Worm (Caenorhabditis elegans) whole organism, L3 larva: Measurements from ENCODE around the gene grd-3.

Source experiments
- R02D3.7 ChIP-seq: fragments of 150-350 bp; optimal IDR thresholded peaks from 2 replicates; lab custom pipeline; 2014; ENCODE audit warnings: missing biosample characterization, missing genetic modification characterization
- ZK546.5 ChIP-seq: sonication (generic microtip); optimal IDR thresholded peaks from 2 replicates; lab custom pipeline; 2017; ENCODE audit warnings: missing biosample characterization, missing genetic modification characterization
- aly-2 ChIP-seq: fragments of 150-350 bp; optimal IDR thresholded peaks from 2 replicates; lab custom pipeline; 2014; ENCODE audit warnings: missing biosample characterization, missing genetic modification characterization
- ama-1 ChIP-seq: fragments of 150-350 bp; optimal IDR thresholded peaks from 2 replicates; lab custom pipeline; 2018
- ceh-16 ChIP-seq: sonication (generic microtip); optimal IDR thresholded peaks from 2 replicates; lab custom pipeline; 2017; ENCODE audit warnings: missing biosample characterization, missing genetic modification characterization
- ceh-28 ChIP-seq: fragments of 150-350 bp; optimal IDR thresholded peaks from 2 replicates; lab custom pipeline; 2014; ENCODE audit warnings: missing biosample characterization, missing genetic modification reagents, missing genetic modification characterization
- ceh-82 ChIP-seq: fragments of 150-350 bp; optimal IDR thresholded peaks from 2 replicates; lab custom pipeline; 2014; ENCODE audit warnings: missing biosample characterization, missing genetic modification characterization
- ceh-9 ChIP-seq: sonication (generic microtip); optimal IDR thresholded peaks from 2 replicates; lab custom pipeline; 2018; ENCODE audit warnings: missing biosample characterization, missing genetic modification characterization
- daf-12 ChIP-seq: fragments of 150-350 bp; optimal IDR thresholded peaks from 2 replicates; lab custom pipeline; 2014; ENCODE audit warnings: missing biosample characterization, missing genetic modification reagents, missing genetic modification characterization
- egl-27 ChIP-seq: sonication (generic microtip); optimal IDR thresholded peaks from 4 replicates; lab custom pipeline; 2017; ENCODE audit warnings: missing biosample characterization, missing genetic modification reagents, missing genetic modification characterization
- egl-5 ChIP-seq: fragments of 150-350 bp; optimal IDR thresholded peaks from 2 replicates; lab custom pipeline; 2017; ENCODE audit warnings: missing biosample characterization, missing genetic modification reagents, missing genetic modification characterization, inconsistent platforms
- elt-2 ChIP-seq: sonication (generic microtip); optimal IDR thresholded peaks from 2 replicates; lab custom pipeline; 2016; ENCODE audit warnings: missing genetic modification reagents, mild to moderate bottlenecking, missing genetic modification characterization, missing compliant biosample characterization
- elt-3 ChIP-seq, 3 experiments: fragments of 150-350 bp in 1 of 3; sonication (generic microtip) in 2 of 3; optimal IDR thresholded peaks; 2 replicates in 2 of 3; 4 replicates in 1 of 3; lab custom pipeline; 2014 to 2017; ENCODE audit warnings: missing biosample characterization in 3 of 3, missing genetic modification characterization in 3 of 3
- fkh-2 ChIP-seq: fragments of 150-350 bp; optimal IDR thresholded peaks from 2 replicates; lab custom pipeline; 2014; ENCODE audit warnings: missing biosample characterization, missing genetic modification reagents, missing genetic modification characterization
- fos-1 ChIP-seq: fragments of 150-350 bp; optimal IDR thresholded peaks from 2 replicates; lab custom pipeline; 2014; ENCODE audit warnings: missing biosample characterization, missing genetic modification characterization
- jun-1 ChIP-seq: fragments of 150-350 bp; optimal IDR thresholded peaks from 2 replicates; lab custom pipeline; 2014; ENCODE audit warnings: missing biosample characterization, missing genetic modification reagents, missing genetic modification characterization
- lin-15B ChIP-seq: fragments of 150-350 bp; optimal IDR thresholded peaks from 2 replicates; lab custom pipeline; 2014; ENCODE audit warnings: missing biosample characterization, missing genetic modification characterization
- lin-39 ChIP-seq: fragments of 150-350 bp; optimal IDR thresholded peaks from 2 replicates; lab custom pipeline; 2018; ENCODE audit warnings: missing biosample characterization, missing genetic modification reagents, missing genetic modification characterization
- lsy-12 ChIP-seq: sonication (generic microtip); optimal IDR thresholded peaks from 2 replicates; lab custom pipeline; 2016; ENCODE audit warnings: mild to moderate bottlenecking, missing genetic modification characterization, missing compliant biosample characterization
- mml-1 ChIP-seq: fragments of 150-350 bp; sonication (generic microtip); optimal IDR thresholded peaks from 3 replicates; lab custom pipeline; 2014; ENCODE audit warnings: missing biosample characterization, missing genetic modification characterization
- nfya-1 ChIP-seq: sonication (generic microtip); optimal IDR thresholded peaks from 2 replicates; lab custom pipeline; 2017; ENCODE audit warnings: missing genetic modification characterization, mild to moderate bottlenecking, missing compliant biosample characterization, antibody characterized with exemption, moderate library complexity; ENCODE audit not compliant: insufficient read depth
- nhr-11 ChIP-seq: fragments of 150-350 bp; optimal IDR thresholded peaks from 2 replicates; lab custom pipeline; 2014; ENCODE audit warnings: missing biosample characterization, missing genetic modification characterization
- nhr-12 ChIP-seq: fragments of 150-350 bp; optimal IDR thresholded peaks from 2 replicates; lab custom pipeline; 2014; ENCODE audit warnings: missing biosample characterization, missing genetic modification characterization
- nhr-23 ChIP-seq: fragments of 150-350 bp; optimal IDR thresholded peaks from 2 replicates; lab custom pipeline; 2014; ENCODE audit warnings: missing biosample characterization, missing genetic modification reagents, missing genetic modification characterization
- nhr-237 ChIP-seq: fragments of 150-350 bp; optimal IDR thresholded peaks from 2 replicates; lab custom pipeline; 2014; ENCODE audit warnings: missing biosample characterization, missing genetic modification characterization
- nhr-76 ChIP-seq: fragments of 150-350 bp; sonication (generic microtip); optimal IDR thresholded peaks from 5 replicates; lab custom pipeline; 2014; ENCODE audit warnings: missing biosample characterization, missing genetic modification characterization
- pha-4 ChIP-seq: fragments of 150-350 bp; optimal IDR thresholded peaks from 2 replicates; lab custom pipeline; 2014; ENCODE audit warnings: missing biosample characterization, missing genetic modification reagents, missing genetic modification characterization
- pqm-1 ChIP-seq: fragments of 150-350 bp; optimal IDR thresholded peaks from 2 replicates; lab custom pipeline; 2017; ENCODE audit warnings: missing biosample characterization, missing genetic modification characterization, inconsistent platforms
- sea-2 ChIP-seq: fragments of 150-350 bp; sonication (generic microtip); optimal IDR thresholded peaks from 4 replicates; lab custom pipeline; 2014; ENCODE audit warnings: missing biosample characterization, missing genetic modification reagents, missing genetic modification characterization
- snpc-4 ChIP-seq: fragments of 150-350 bp; optimal IDR thresholded peaks from 2 replicates; lab custom pipeline; 2014; ENCODE audit warnings: missing biosample characterization, missing genetic modification characterization
- tbx-2 ChIP-seq: sonication (generic microtip); optimal IDR thresholded peaks from 2 replicates; lab custom pipeline; 2016; ENCODE audit warnings: mild to moderate bottlenecking, missing genetic modification characterization, missing compliant biosample characterization
- unc-62 ChIP-seq: fragments of 150-350 bp; sonication (generic microtip); optimal IDR thresholded peaks from 4 replicates; lab custom pipeline; 2014; ENCODE audit warnings: missing biosample characterization, missing genetic modification reagents, missing genetic modification characterization
- zag-1 ChIP-seq: fragments of 150-350 bp; optimal IDR thresholded peaks from 2 replicates; lab custom pipeline; 2014; ENCODE audit warnings: missing biosample characterization, missing genetic modification characterization
- ztf-4 ChIP-seq: fragments of 150-350 bp; optimal IDR thresholded peaks from 2 replicates; lab custom pipeline; 2014; ENCODE audit warnings: missing biosample characterization, missing genetic modification characterization

The grd-3 gene

DNA sequence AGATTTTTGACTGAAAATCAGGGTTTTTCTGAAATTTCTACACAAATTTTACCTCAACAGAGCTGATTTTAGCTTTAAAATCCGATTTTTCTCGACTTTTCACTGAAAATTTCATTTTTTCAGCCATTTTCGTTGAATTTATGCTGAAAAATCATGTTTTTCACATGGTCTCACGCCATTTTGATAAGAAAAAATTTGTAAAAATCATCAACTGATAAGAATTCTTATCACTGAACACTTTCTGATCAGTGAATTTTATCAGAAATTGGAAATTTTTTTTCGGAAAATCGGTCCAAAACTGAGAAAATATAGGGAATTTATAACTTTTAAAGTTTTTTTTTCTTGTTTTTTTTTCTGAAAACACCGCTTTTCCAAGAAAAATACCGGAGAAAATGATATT is 38.5 kb upstream of the grd-3 start:
- TF ChIP-seq fos-1 (tag; lab: Kevin White, UChicago), result no peak
- no peak for TF ChIP-seq aly-2 (tag; lab: Kevin White, UChicago)
- no peak for TF ChIP-seq egl-5 (tag; lab: Kevin White, UChicago)
- no peak for TF ChIP-seq nhr-12 (tag; lab: Kevin White, UChicago)
- no peak for TF ChIP-seq daf-12 (tag; lab: Kevin White, UChicago)
- no peak for TF ChIP-seq ceh-16 (tag; lab: Kevin White, UChicago)
- TF ChIP-seq nhr-237, result no peak
- TF ChIP-seq elt-3 (tag; optimal IDR thresholded peaks at IDR 0.05; lab: Kevin White, UChicago), result no peak
- peak; percentile 90 for TF ChIP-seq pqm-1
- TF ChIP-seq elt-2 (tag; lab: Kevin White, UChicago), result peak; percentile 83
- peak; percentile 27 for TF ChIP-seq pha-4
- no peak for TF ChIP-seq nhr-76 (tag; lab: Kevin White, UChicago)

DNA sequence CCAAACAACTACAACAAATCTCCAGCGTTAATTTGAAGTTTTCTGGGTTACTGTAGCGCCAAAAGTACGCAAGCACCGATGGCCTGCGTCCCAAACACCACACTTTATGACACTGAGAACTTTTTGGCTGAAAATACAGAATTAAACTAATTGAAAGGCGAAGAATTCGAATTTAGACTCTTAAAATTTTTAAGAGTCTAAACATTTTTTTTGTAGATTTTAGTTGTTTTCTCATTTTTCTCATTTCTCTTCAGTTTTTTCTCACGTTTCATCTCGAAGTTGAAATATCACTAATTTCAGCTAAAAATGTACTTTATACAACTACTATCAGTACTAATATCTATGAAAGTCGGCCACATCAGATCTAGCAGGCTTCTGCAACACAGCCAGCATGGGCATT is 24.1 kb upstream of the grd-3 start, which contains the start of gene lgc-9:
lgc-9 (plus strand) TSS at position 301 of the 400 bp plus-strand sequence.
- TF ChIP-seq unc-62, result no peak
- no peak for TF ChIP-seq elt-3 (tag; optimal IDR thresholded peaks at IDR 0.05; lab: Kevin White, UChicago)
- TF ChIP-seq jun-1 (tag; lab: Kevin White, UChicago), result no peak
- TF ChIP-seq ceh-82 (tag; lab: Kevin White, UChicago), result no peak
- TF ChIP-seq nhr-11 (tag; lab: Kevin White, UChicago), result no peak
- no peak for TF ChIP-seq ama-1 (lab: Kevin White, UChicago)
- no peak for TF ChIP-seq lin-39 (tag; lab: Kevin White, UChicago)
- no peak for TF ChIP-seq egl-27 (tag; lab: Kevin White, UChicago)
- no peak for TF ChIP-seq lsy-12 (tag; lab: Kevin White, UChicago)
- TF ChIP-seq nfya-1 (tag; lab: Kevin White, UChicago), result no peak
- no peak for TF ChIP-seq nhr-23 (tag; lab: Kevin White, UChicago)
- TF ChIP-seq pqm-1, result no peak
- TF ChIP-seq tbx-2 (tag; lab: Kevin White, UChicago), result no peak
- no peak for TF ChIP-seq ceh-9 (tag; lab: Kevin White, UChicago)
- no peak for TF ChIP-seq lin-15B (tag; lab: Kevin White, UChicago)
- no peak for TF ChIP-seq sea-2

DNA sequence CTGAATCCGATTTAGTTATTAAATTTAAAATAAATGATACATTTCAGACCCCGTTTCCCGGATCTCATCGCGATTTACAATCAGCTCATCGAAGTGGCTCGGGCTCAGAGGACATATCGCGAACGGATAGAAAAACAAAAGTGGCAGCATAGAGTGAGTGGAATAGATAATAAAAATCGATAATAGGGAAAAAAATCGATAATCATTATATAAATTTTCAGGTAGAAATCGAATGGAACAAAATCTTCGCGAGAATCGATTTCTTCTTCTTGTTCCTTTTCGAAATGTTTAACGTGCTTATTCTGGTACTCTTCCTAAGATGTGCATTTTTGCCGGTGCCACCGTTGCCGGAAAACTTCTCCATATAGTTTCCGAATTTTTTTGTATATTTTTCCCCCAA is 20.7 kb upstream of the grd-3 start:
- TF ChIP-seq ceh-28 (tag; lab: Kevin White, UChicago) (peak; percentile 39), elt-2 (tag; lab: Kevin White, UChicago) (no peak)

DNA sequence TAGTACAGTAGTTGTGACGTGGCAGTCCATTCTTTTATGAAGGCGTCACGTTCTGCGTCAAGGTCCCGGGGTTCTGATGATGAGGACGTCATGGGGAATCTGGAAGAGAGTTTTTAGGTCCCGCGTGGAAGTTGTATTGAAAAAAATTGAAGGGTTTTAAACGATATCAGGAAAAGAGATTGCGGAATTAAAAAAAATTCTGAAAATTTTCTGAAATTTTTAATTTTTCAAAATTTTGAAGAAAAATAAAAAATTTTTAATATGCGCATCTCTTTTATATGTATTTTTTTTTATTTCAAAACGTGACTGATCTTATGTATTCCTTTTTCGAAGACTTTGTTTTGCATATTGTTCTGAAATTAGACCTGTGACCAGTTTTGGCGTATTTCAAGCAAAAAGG is 16.9 kb upstream of the grd-3 start, which contains the start of gene C04C3.6:
C04C3.6 (minus strand) TSS at position 101 of the 400 bp plus-strand sequence.
- TF ChIP-seq elt-2 (tag; lab: Kevin White, UChicago) (no peak), ZK546.5 (tag; lab: Kevin White, UChicago) (no peak), tbx-2 (tag; lab: Kevin White, UChicago) (no peak), zag-1 (tag; lab: Kevin White, UChicago) (no peak)

DNA sequence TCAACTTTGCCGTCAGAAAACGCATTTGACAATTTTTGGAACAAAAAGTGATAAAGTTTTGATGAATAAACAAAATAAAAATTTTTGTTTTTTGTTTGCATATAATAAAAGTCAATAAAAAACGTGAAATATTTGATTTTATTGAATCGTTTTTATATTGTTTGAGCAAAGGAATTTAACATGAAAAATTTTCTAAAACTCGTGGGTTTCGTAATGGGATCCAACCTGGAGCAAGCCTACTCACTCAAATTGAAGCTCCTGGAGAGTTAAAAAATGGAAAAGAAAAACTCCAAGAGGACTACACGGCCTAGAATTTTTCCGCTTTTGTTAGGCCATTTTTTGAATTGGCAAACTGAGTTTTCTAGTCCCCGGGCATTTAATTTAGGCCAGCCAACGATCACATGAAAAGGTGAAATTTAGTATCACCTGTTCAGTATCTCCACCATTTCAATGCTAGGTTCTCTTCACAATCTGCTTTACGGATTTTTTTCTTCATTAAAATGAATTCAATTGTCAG is 11.0 kb upstream of the grd-3 start, which contains the start of the genes C04C3.9 and srz-60:
C04C3.9 (minus strand) TSS at position 101 of the 517 bp plus-strand sequence.
srz-60 (plus strand) TSS at position 467 of the 517 bp plus-strand sequence.
- no peak for TF ChIP-seq nhr-237
- no peak for TF ChIP-seq nhr-23 (tag; lab: Kevin White, UChicago)
- no peak for TF ChIP-seq ceh-28 (tag; lab: Kevin White, UChicago)
- TF ChIP-seq ztf-4 (tag; lab: Kevin White, UChicago), result no peak
- no peak for TF ChIP-seq fos-1 (tag; lab: Kevin White, UChicago)
- TF ChIP-seq R02D3.7, result no peak
- no peak for TF ChIP-seq nhr-12 (tag; lab: Kevin White, UChicago)
- TF ChIP-seq snpc-4 (tag; lab: Kevin White, UChicago), result no peak
- no peak for TF ChIP-seq fkh-2 (tag; lab: Kevin White, UChicago)
- no peak for TF ChIP-seq jun-1 (tag; lab: Kevin White, UChicago)
- no peak for TF ChIP-seq egl-27 (tag; lab: Kevin White, UChicago)
- TF ChIP-seq zag-1 (tag; lab: Kevin White, UChicago), result no peak
- no peak for TF ChIP-seq mml-1 (tag; lab: Kevin White, UChicago)
- TF ChIP-seq, all 47 proteins: peak for 0
